Worm (Caenorhabditis elegans) whole organism, late embryonic: ENCODE results near the gene Y43F8C.16.

Experiments
- ama-1 ChIP-seq: fragments of 150-350 bp; optimal IDR thresholded peaks from 2 replicates; lab custom pipeline; 2014
- dmd-4 ChIP-seq: sonication (generic microtip); optimal IDR thresholded peaks from 2 replicates; lab custom pipeline; 2016; ENCODE audit warnings: borderline replicate concordance, missing genetic modification characterization, missing compliant biosample characterization
- elt-2 ChIP-seq: sonication (generic microtip); optimal IDR thresholded peaks from 2 replicates; lab custom pipeline; 2016; ENCODE audit warnings: missing genetic modification reagents, missing genetic modification characterization, missing compliant biosample characterization
- mec-3 ChIP-seq: sonication (generic microtip); optimal IDR thresholded peaks from 2 replicates; lab custom pipeline; 2016; ENCODE audit warnings: borderline replicate concordance, missing genetic modification characterization, missing compliant biosample characterization
- pat-9 ChIP-seq: fragments of 200-800 bp; sonication (Bioruptor generic); optimal IDR thresholded peaks from 2 replicates; lab custom pipeline; 2018; ENCODE audit warnings: mild to moderate bottlenecking, missing genetic modification characterization, moderate library complexity, missing compliant biosample characterization
- pha-4 ChIP-seq: fragments of 150-350 bp; optimal IDR thresholded peaks from 2 replicates; lab custom pipeline; 2018; ENCODE audit warnings: missing biosample characterization, missing genetic modification reagents, missing genetic modification characterization
- pqm-1 ChIP-seq: sonication (generic microtip); optimal IDR thresholded peaks from 2 replicates; lab custom pipeline; 2016; ENCODE audit warnings: missing genetic modification characterization, missing compliant biosample characterization
- pros-1 ChIP-seq: fragments of 150-350 bp; optimal IDR thresholded peaks from 2 replicates; lab custom pipeline; 2014; ENCODE audit warnings: missing biosample characterization, missing genetic modification reagents, missing genetic modification characterization
- unc-3 ChIP-seq, 2 experiments: fragments of 200-800 bp in 1 of 2; sonication (Bioruptor generic) in 1 of 2; sonication (generic microtip) in 1 of 2; conservative IDR thresholded peaks in 1 of 2; optimal IDR thresholded peaks in 1 of 2; 2 replicates each; pipeline versions ENCODE4 v1.3.6 to Lab custom; 2016 to 2022; ENCODE audit warnings: missing compliant biosample characterization in 2 of 2, missing genetic modification characterization in 2 of 2, missing genetic modification reagents in 1 of 2

- TF ChIP-seq unc-3 (GFP tag; conservative IDR thresholded peaks at IDR 0.05; lab: Robert Waterston, UW): no peak
- TF ChIP-seq unc-3 (tag; optimal IDR thresholded peaks at IDR 0.05; lab: Kevin White, UChicago): no peak
- TF ChIP-seq pqm-1 (tag; lab: Kevin White, UChicago): no peak
- TF ChIP-seq pros-1 (tag; lab: Kevin White, UChicago): no peak
- TF ChIP-seq ama-1 (lab: Kevin White, UChicago): no peak
- no peak for TF ChIP-seq mec-3 (tag; lab: Kevin White, UChicago)
- no peak for TF ChIP-seq pat-9
- TF ChIP-seq pha-4 (tag; lab: Kevin White, UChicago): no peak
- no peak for TF ChIP-seq dmd-4
- TF ChIP-seq elt-2 (tag; lab: Kevin White, UChicago): no peak
Observed at ce11 chrV:19751124-19751523, 35.8 kb upstream of the Y43F8C.16 start, which contains the start of gene clec-49.
